Fruit fly (Drosophila melanogaster): Measurements from ENCODE around the gene CG33985.

DNA sequence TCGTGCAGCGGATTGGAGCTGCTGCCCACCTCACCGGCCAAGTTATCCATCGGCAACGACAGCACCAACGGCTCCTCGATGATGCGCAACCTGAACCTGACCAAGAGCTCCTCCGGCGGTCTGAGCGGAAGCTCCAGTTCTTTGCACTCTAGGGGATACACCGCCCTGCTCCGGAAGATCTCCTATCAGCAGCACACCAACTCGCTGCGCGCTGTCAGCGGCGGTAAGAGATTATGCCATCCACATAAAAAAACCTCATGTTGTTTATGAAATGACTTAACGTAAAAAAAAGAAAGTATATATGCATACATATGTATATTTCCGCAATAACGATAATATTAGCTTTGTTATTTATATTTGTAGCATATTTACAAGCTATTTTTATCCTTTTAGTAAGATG, 42.1 kb upstream of the CG33985 start:
- no peak for TF ChIP-seq kay (GFP tag; ENCODE audit: borderline replicate concordance)
- no peak for TF ChIP-seq CG1620 (GFP tag; optimal IDR thresholded peaks at IDR 0.05)

Measured in whole organism, adult.